Fruit fly (Drosophila melanogaster): Measurements from ENCODE around the gene PIG-Q.

dm6 chrX:16361306-16361705 is 2.4 kb downstream of the PIG-Q start, which contains the start of gene nonA:
- no peak for TF ChIP-seq EcR (GFP tag; optimal IDR thresholded peaks at IDR 0.05)
- no peak for TF ChIP-seq pan (optimal IDR thresholded peaks at IDR 0.05)
- no peak for TF ChIP-seq psq (optimal IDR thresholded peaks at IDR 0.05)
- TF ChIP-seq usp (GFP tag; optimal IDR thresholded peaks at IDR 0.05) = no peak
- TF ChIP-seq Dll (optimal IDR thresholded peaks at IDR 0.05) = no peak
